Worm (Caenorhabditis elegans) whole organism, midembryonic: ENCODE data around the gene C26E1.2.

Experiments
- T22C8.4 ChIP-seq: fragments of 200-800 bp; sonication (Bioruptor generic); IDR thresholded peaks from 2 replicates; pipeline ENCODE4 v1.3.6; 2022; ENCODE audit warnings: missing genetic modification characterization, missing compliant biosample characterization
- flt-1 ChIP-seq: fragments of 200-800 bp; sonication (Bioruptor generic); IDR thresholded peaks from 2 replicates; pipeline ENCODE4 v1.3.6; 2022; ENCODE audit warnings: missing genetic modification characterization, missing compliant biosample characterization
- tab-1 ChIP-seq: fragments of 200-800 bp; sonication (Bioruptor generic); IDR thresholded peaks from 2 replicates; pipeline ENCODE4 v1.3.6; 2022; ENCODE audit warnings: missing genetic modification characterization, missing compliant biosample characterization
- ztf-23 ChIP-seq: fragments of 200-800 bp; sonication (Bioruptor generic); IDR thresholded peaks from 2 replicates; pipeline ENCODE4 v1.3.6; 2022; ENCODE audit warnings: missing genetic modification reagents, missing genetic modification characterization, missing compliant biosample characterization

DNA sequence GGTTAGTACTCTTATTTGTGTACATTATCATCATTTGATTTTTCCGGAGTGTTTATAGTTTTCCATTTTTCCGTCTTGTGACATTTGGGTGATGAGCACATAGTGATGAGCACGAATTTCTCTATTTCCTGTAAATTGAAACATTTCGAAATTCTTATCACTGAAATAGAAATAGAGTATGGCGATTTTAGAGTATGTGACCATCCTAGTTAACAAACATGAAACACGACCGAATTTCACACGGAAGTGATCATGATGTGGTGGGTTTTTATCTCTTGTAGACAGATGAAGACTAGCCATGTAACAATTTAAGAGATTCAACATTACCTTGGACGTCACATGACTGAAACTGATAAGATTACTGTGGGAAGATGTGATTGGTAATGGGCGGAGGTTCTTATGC lies 35.7 kb upstream of the C26E1.2 start:
- TF ChIP-seq T22C8.4 (GFP tag; lab: Robert Waterston, UW) (no peak), ztf-23 (GFP tag; lab: Robert Waterston, UW) (no peak), tab-1 (GFP tag; lab: Robert Waterston, UW) (no peak), flt-1 (GFP tag; lab: Robert Waterston, UW) (no peak)
